Worm (Caenorhabditis elegans) whole organism, L4 larva: ENCODE measurements around the gene rha-1.

Experiments
- F26F4.8 ChIP-seq: fragments of 200-800 bp; sonication (Bioruptor generic); conservative IDR thresholded peaks from 2 replicates; pipeline ENCODE4 v1.3.6; 2022; ENCODE audit warnings: missing genetic modification characterization, missing compliant biosample characterization
- F49E8.2 ChIP-seq: sonication (generic microtip); optimal IDR thresholded peaks from 2 replicates; lab custom pipeline; 2016; ENCODE audit warnings: missing compliant biosample characterization, mild to moderate bottlenecking, missing genetic modification characterization, borderline replicate concordance
- R02D3.7 ChIP-seq: fragments of 150-350 bp; sonication (generic microtip); optimal IDR thresholded peaks from 3 replicates; lab custom pipeline; 2014; ENCODE audit warnings: missing biosample characterization, missing genetic modification characterization
- T20F7.1 ChIP-seq: fragments of 200-800 bp; sonication (Bioruptor generic); optimal IDR thresholded peaks from 2 replicates; lab custom pipeline; 2018; ENCODE audit warnings: mild to moderate bottlenecking, missing genetic modification characterization, missing compliant biosample characterization
- Y105C5A.15 ChIP-seq: fragments of 200-800 bp; sonication (Bioruptor generic); IDR thresholded peaks from 2 replicates; pipeline ENCODE4 v1.3.6; 2022; ENCODE audit warnings: missing genetic modification characterization, missing compliant biosample characterization
- Y75B8A.6 ChIP-seq: fragments of 200-800 bp; sonication (Bioruptor generic); IDR thresholded peaks from 2 replicates; pipeline ENCODE4 v1.3.6; 2022; ENCODE audit warnings: missing genetic modification reagents, missing genetic modification characterization, missing compliant biosample characterization
- ZK546.5 ChIP-seq, 2 experiments: sonication (generic microtip); optimal IDR thresholded peaks; 2 replicates each; lab custom pipeline; 2017; ENCODE audit warnings: missing biosample characterization in 2 of 2, missing genetic modification characterization in 2 of 2
- aha-1 ChIP-seq: fragments of 150-350 bp; peaks from one replicate; lab custom pipeline; 2014; ENCODE audit warnings: missing biosample characterization, missing genetic modification characterization
- arid-1 ChIP-seq: fragments of 200-800 bp; sonication (Bioruptor generic); conservative IDR thresholded peaks from 2 replicates; pipeline ENCODE4 v1.3.6; 2022; ENCODE audit warnings: missing genetic modification reagents, missing genetic modification characterization, missing compliant biosample characterization
- ceh-20 ChIP-seq: fragments of 200-800 bp; sonication (Bioruptor generic); IDR thresholded peaks from 2 replicates; pipeline ENCODE4 v1.3.6; 2022; ENCODE audit warnings: missing genetic modification reagents, missing genetic modification characterization, missing compliant biosample characterization
- ctbp-1 ChIP-seq: fragments of 200-800 bp; sonication (Bioruptor generic); IDR thresholded peaks from 2 replicates; pipeline ENCODE4 v1.3.6; 2022; ENCODE audit warnings: missing genetic modification reagents, missing genetic modification characterization, missing compliant biosample characterization
- daf-16 ChIP-seq, 3 experiments: sonication (generic microtip); optimal IDR thresholded peaks; 2 replicates each; lab custom pipeline; 2016 to 2017; ENCODE audit warnings: missing genetic modification characterization in 3 of 3, missing genetic modification reagents in 3 of 3, mild to moderate bottlenecking in 2 of 3, missing compliant biosample characterization in 2 of 3, missing biosample characterization in 1 of 3, moderate library complexity in 1 of 3
- dve-1 ChIP-seq: sonication (generic microtip); optimal IDR thresholded peaks from 2 replicates; lab custom pipeline; 2017; ENCODE audit warnings: antibody characterized with exemption, mild to moderate bottlenecking, missing genetic modification characterization, missing compliant biosample characterization; ENCODE audit not compliant: insufficient read depth
- egl-43 ChIP-seq: fragments of 200-800 bp; sonication (Bioruptor generic); IDR thresholded peaks from 2 replicates; pipeline ENCODE4 v1.3.6; 2022; ENCODE audit warnings: missing genetic modification reagents, missing genetic modification characterization, missing compliant biosample characterization
- gei-8 ChIP-seq: fragments of 200-800 bp; sonication (Bioruptor generic); optimal IDR thresholded peaks from 2 replicates; lab custom pipeline; 2018; ENCODE audit warnings: mild to moderate bottlenecking, missing genetic modification characterization, missing compliant biosample characterization
- hif-1 ChIP-seq, 2 experiments: sonication (generic microtip); optimal IDR thresholded peaks; 2 replicates each; lab custom pipeline; 2016 to 2017; ENCODE audit warnings: missing compliant biosample characterization in 2 of 2, missing genetic modification characterization in 2 of 2, missing genetic modification reagents in 2 of 2, missing genotype in 2 of 2, mild to moderate bottlenecking in 1 of 2
- hlh-11 ChIP-seq: fragments of 200-800 bp; sonication (Bioruptor generic); optimal IDR thresholded peaks from 2 replicates; lab custom pipeline; 2018; ENCODE audit warnings: mild to moderate bottlenecking, missing genetic modification characterization, missing compliant biosample characterization
- hlh-30 ChIP-seq: sonication (generic microtip); optimal IDR thresholded peaks from 2 replicates; lab custom pipeline; 2017; ENCODE audit warnings: antibody characterized with exemption, mild to moderate bottlenecking, missing genetic modification characterization, missing compliant biosample characterization; ENCODE audit not compliant: insufficient read depth
- lir-3 ChIP-seq: sonication (generic microtip); optimal IDR thresholded peaks from 2 replicates; lab custom pipeline; 2016; ENCODE audit warnings: mild to moderate bottlenecking, missing genetic modification characterization, missing compliant biosample characterization
- lsy-2 ChIP-seq, 2 experiments: fragments of 150-350 bp in 1 of 2; sonication (generic microtip) in 1 of 2; optimal IDR thresholded peaks; 2 replicates each; lab custom pipeline; 2014 to 2017; ENCODE audit warnings: missing biosample characterization in 2 of 2, missing genetic modification characterization in 2 of 2
- madf-9 ChIP-seq: fragments of 200-800 bp; sonication (Bioruptor generic); conservative IDR thresholded peaks from 2 replicates; pipeline ENCODE4 v1.3.6; 2022; ENCODE audit warnings: missing genetic modification reagents, missing genetic modification characterization, missing compliant biosample characterization
- mdl-1 ChIP-seq, 2 experiments: fragments of 150-350 bp in 1 of 2; sonication (generic microtip) in 1 of 2; optimal IDR thresholded peaks; 2 replicates each; lab custom pipeline; 2014 to 2017; ENCODE audit warnings: missing biosample characterization in 2 of 2, missing genetic modification characterization in 2 of 2
- mes-2 ChIP-seq: sonication (generic microtip); optimal IDR thresholded peaks from 2 replicates; lab custom pipeline; 2016; ENCODE audit warnings: missing genotype, mild to moderate bottlenecking, missing genetic modification characterization, missing compliant biosample characterization; ENCODE audit not compliant: poor library complexity, severe bottlenecking
- mxl-2 ChIP-seq: fragments of 200-800 bp; sonication (Bioruptor generic); conservative IDR thresholded peaks from 2 replicates; pipeline ENCODE4 v1.3.6; 2022; ENCODE audit warnings: missing genetic modification reagents, missing genetic modification characterization, missing compliant biosample characterization
- nhr-111 ChIP-seq: fragments of 200-800 bp; sonication (Bioruptor generic); optimal IDR thresholded peaks from 2 replicates; lab custom pipeline; 2018; ENCODE audit warnings: mild to moderate bottlenecking, missing genetic modification characterization, missing compliant biosample characterization
- nhr-28 ChIP-seq: fragments of 150-350 bp; optimal IDR thresholded peaks from 2 replicates; lab custom pipeline; 2014; ENCODE audit warnings: missing biosample characterization, missing genetic modification characterization
- nhr-76 ChIP-seq: fragments of 150-350 bp; optimal IDR thresholded peaks from 2 replicates; lab custom pipeline; 2014; ENCODE audit warnings: missing biosample characterization, missing genetic modification characterization
- pha-4 ChIP-seq, 2 experiments: fragments of 150-350 bp in 1 of 2; fragments of 200-800 bp in 1 of 2; sonication (Bioruptor generic) in 1 of 2; IDR thresholded peaks in 1 of 2; optimal IDR thresholded peaks in 1 of 2; 2 replicates each; pipeline versions ENCODE4 v1.3.6 to Lab custom; 2014 to 2022; ENCODE audit warnings: missing genetic modification characterization in 2 of 2, missing genetic modification reagents in 2 of 2, missing biosample characterization in 1 of 2, missing compliant biosample characterization in 1 of 2
- rbr-2 ChIP-seq: sonication (generic microtip); optimal IDR thresholded peaks from 2 replicates; lab custom pipeline; 2016; ENCODE audit warnings: missing genotype, missing genetic modification characterization, missing compliant biosample characterization
- sdz-12 ChIP-seq: fragments of 200-800 bp; sonication (Bioruptor generic); optimal IDR thresholded peaks from 2 replicates; lab custom pipeline; 2018; ENCODE audit warnings: mild to moderate bottlenecking, missing genetic modification characterization, missing compliant biosample characterization
- set-16 ChIP-seq: fragments of 200-800 bp; sonication (Bioruptor generic); IDR thresholded peaks from 2 replicates; pipeline ENCODE4 v1.3.6; 2022; ENCODE audit warnings: missing genetic modification reagents, missing genetic modification characterization, missing compliant biosample characterization
- snpc-1.2 ChIP-seq: fragments of 200-800 bp; sonication (Bioruptor generic); IDR thresholded peaks from 2 replicates; pipeline ENCODE4 v1.3.6; 2022; ENCODE audit warnings: missing genetic modification reagents, missing genetic modification characterization, missing compliant biosample characterization
- spr-1 ChIP-seq: sonication (generic microtip); optimal IDR thresholded peaks from 2 replicates; lab custom pipeline; 2016; ENCODE audit warnings: mild to moderate bottlenecking, missing genetic modification characterization, missing compliant biosample characterization
- unc-62 ChIP-seq, 3 experiments: fragments of 150-350 bp in 1 of 3; sonication (generic microtip); optimal IDR thresholded peaks in 2 of 3; peaks in 1 of 3; 1 replicate in 1 of 3; 2 replicates in 2 of 3; lab custom pipeline; 2014 to 2017; ENCODE audit warnings: missing biosample characterization in 3 of 3, missing genetic modification characterization in 3 of 3, missing genetic modification reagents in 3 of 3, missing genotype in 1 of 3
- zag-1 ChIP-seq: fragments of 150-350 bp; optimal IDR thresholded peaks from 2 replicates; lab custom pipeline; 2014; ENCODE audit warnings: missing biosample characterization, missing genetic modification characterization
- zfp-2 ChIP-seq: sonication (generic microtip); optimal IDR thresholded peaks from 2 replicates; lab custom pipeline; 2016; ENCODE audit warnings: mild to moderate bottlenecking, missing genetic modification characterization, missing compliant biosample characterization
- zfp-3 ChIP-seq: fragments of 200-800 bp; sonication (Bioruptor generic); conservative IDR thresholded peaks from 2 replicates; pipeline ENCODE4 v1.3.6; 2022; ENCODE audit warnings: missing genetic modification reagents, missing genetic modification characterization, missing compliant biosample characterization
- zip-11 ChIP-seq: fragments of 200-800 bp; sonication (Bioruptor generic); IDR thresholded peaks from 2 replicates; pipeline ENCODE4 v1.3.6; 2022; ENCODE audit warnings: missing genetic modification characterization, missing compliant biosample characterization
- ztf-11 ChIP-seq: fragments of 150-350 bp; optimal IDR thresholded peaks from 2 replicates; lab custom pipeline; 2014; ENCODE audit warnings: missing biosample characterization, missing genetic modification characterization

rha-1 gene

ce11 chrII:8883559-8883958 lies at the start of gene rha-1:
Gene rha-1 (minus strand): TSS chrII:8883659.
- no peak for TF ChIP-seq ZK546.5 (tag; optimal IDR thresholded peaks at IDR 0.05; lab: Kevin White, UChicago)
- TF ChIP-seq ceh-20 (GFP tag; lab: Robert Waterston, UW) = no peak
- no peak for TF ChIP-seq lir-3 (tag; lab: Kevin White, UChicago)
- no peak for TF ChIP-seq zfp-3 (GFP tag; lab: Robert Waterston, UW)
- no peak for TF ChIP-seq set-16 (GFP tag; lab: Robert Waterston, UW)
- no peak for TF ChIP-seq mxl-2 (GFP tag; lab: Robert Waterston, UW)
- TF ChIP-seq Y105C5A.15 = no peak
- no peak for TF ChIP-seq nhr-111
- no peak for TF ChIP-seq F49E8.2 (tag; lab: Kevin White, UChicago)
- TF ChIP-seq nhr-76 (tag; lab: Kevin White, UChicago) = no peak
- TF ChIP-seq zip-11 = no peak
- no peak for TF ChIP-seq spr-1
- TF ChIP-seq gei-8 (GFP tag; lab: Kevin White, UChicago) = no peak

DNA sequence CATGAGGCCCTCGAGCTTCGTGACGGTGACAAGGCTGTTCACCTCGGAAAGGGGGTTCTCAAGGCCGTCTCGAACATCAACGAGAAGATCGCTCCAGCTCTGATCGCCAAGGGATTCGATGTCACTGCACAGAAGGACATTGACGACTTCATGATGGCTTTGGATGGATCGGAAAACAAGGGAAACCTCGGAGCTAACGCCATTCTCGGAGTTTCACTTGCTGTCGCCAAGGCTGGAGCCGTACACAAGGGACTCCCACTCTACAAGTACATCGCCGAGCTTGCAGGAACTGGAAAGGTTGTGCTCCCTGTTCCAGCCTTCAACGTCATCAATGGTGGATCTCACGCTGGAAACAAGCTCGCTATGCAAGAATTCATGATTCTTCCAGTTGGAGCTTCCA lies 48.9 kb upstream of the rha-1 start:
- no peak; the same call in 1 of the 2 replicates for TF ChIP-seq zfp-3 (GFP tag; lab: Robert Waterston, UW)
- TF ChIP-seq rbr-2 = no peak
- peak; percentile 48 for TF ChIP-seq set-16 (GFP tag; lab: Robert Waterston, UW)
- TF ChIP-seq ztf-11 (tag; lab: Kevin White, UChicago) = no peak
- peak; percentile 88 for TF ChIP-seq aha-1 (tag; lab: Kevin White, UChicago)

DNA sequence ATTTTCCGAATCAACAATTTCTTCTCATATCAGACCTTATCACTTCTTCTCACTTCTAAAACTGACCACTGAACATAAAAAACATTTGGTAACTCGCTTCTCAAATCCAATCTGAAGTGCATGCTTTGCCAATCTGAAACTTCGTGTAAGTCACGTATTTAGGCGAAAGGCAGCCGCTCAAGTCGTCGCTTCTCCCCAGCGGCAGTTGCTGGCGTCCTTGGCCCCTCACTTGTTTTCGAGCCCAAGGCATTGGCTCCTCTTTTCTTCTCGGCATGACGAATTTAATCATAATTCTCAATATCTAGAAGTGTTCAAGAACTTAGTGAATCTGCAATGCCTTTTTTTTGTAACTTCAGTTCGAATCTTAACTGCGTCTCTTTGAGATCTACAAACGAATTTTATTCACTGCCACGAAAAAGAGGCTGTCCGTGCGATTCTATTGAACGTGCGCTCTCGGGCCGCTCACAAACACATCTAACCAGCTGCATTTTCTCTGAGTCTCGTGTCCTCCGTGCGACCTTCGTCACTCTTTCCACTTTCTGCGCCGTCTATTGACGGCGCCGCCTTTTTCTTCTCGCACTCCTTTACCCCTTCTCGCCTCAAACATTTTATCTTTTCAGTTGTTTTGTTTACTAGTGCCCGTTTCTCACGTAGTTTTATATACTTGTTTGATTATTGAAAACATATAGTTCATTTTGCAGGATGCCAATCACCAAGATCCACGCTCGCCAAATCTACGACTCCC lies 48.1 kb upstream of the rha-1 start:
- 0 out of 2 replicates have a peak, but pooled peaks have one; percentile 3 for TF ChIP-seq egl-43
- no peak for TF ChIP-seq R02D3.7 (tag; lab: Kevin White, UChicago)
- TF ChIP-seq pha-4 (GFP tag; IDR thresholded peaks at IDR 0.05; lab: Robert Waterston, UW) = 0 out of 2 replicates have a peak, but pooled peaks have one; percentile 34
- no peak for TF ChIP-seq pha-4 (tag; optimal IDR thresholded peaks at IDR 0.05; lab: Kevin White, UChicago)
- no peak for TF ChIP-seq ctbp-1 (GFP tag; lab: Robert Waterston, UW)
- TF ChIP-seq madf-9 = 0 out of 2 replicates have a peak, but pooled peaks have one; percentile 21
- peak; percentile 0 to 28 for TF ChIP-seq lsy-2 (tag; optimal IDR thresholded peaks at IDR 0.05; lab: Kevin White, UChicago)
- peak; percentile 47 for TF ChIP-seq nhr-28 (tag; lab: Kevin White, UChicago)
- no peak for TF ChIP-seq zag-1 (tag; lab: Kevin White, UChicago)
- TF ChIP-seq F26F4.8 (GFP tag; lab: Robert Waterston, UW) = 0 out of 2 replicates have a peak, but pooled peaks have one; percentile 11
- TF ChIP-seq snpc-1.2 (GFP tag; lab: Robert Waterston, UW) = no peak
- peak; percentile 35 for TF ChIP-seq rbr-2
- peak; percentile 76 for TF ChIP-seq hlh-30
- TF ChIP-seq aha-1 (tag; lab: Kevin White, UChicago) = peak; percentile 99
- no peak for TF ChIP-seq T20F7.1 (GFP tag; lab: Kevin White, UChicago)
- peak in 1 of 2 experiments; percentile 61 for TF ChIP-seq mdl-1 (tag; optimal IDR thresholded peaks at IDR 0.05; lab: Kevin White, UChicago)
- TF ChIP-seq spr-1 = peak; percentile 4
- 0 out of 2 replicates have a peak, but pooled peaks have one; percentile 6 for TF ChIP-seq arid-1 (GFP tag; lab: Robert Waterston, UW)
- peak in 1 of 2 experiments; percentile 82 for TF ChIP-seq unc-62 (GFP tag; optimal IDR thresholded peaks at IDR 0.05 in 1 of 2; lab: Kevin White, UChicago)
- TF ChIP-seq unc-62 (tag; optimal IDR thresholded peaks at IDR 0.05; lab: Kevin White, UChicago) = no peak
- TF ChIP-seq hif-1 (tag; optimal IDR thresholded peaks at IDR 0.05; lab: Kevin White, UChicago) = peak; percentile 13 to 99
- TF ChIP-seq zfp-2 (tag; lab: Kevin White, UChicago) = no peak
- TF ChIP-seq Y75B8A.6 (GFP tag; lab: Robert Waterston, UW) = 0 out of 2 replicates have a peak, but pooled peaks have one; percentile 7
- TF ChIP-seq daf-16 (GFP tag; optimal IDR thresholded peaks at IDR 0.05; lab: Kevin White, UChicago) = no peak
- peak; percentile 78 for TF ChIP-seq daf-16 (tag; optimal IDR thresholded peaks at IDR 0.05; lab: Kevin White, UChicago)
- TF ChIP-seq sdz-12 (GFP tag; lab: Kevin White, UChicago) = no peak
- TF ChIP-seq hlh-11 (tag; lab: Kevin White, UChicago) = peak; percentile 72
- peak; percentile 15 for TF ChIP-seq mes-2
- peak; percentile 28 for TF ChIP-seq dve-1 (tag; lab: Kevin White, UChicago)
